Fruit fly (Drosophila melanogaster) whole organism, adult: Measurements from ENCODE around the gene Rab27.

Source experiments
- CG7045 ChIP-seq: fragments of 200-800 bp; sonication (Bioruptor generic); optimal IDR thresholded peaks from 2 replicates; lab custom pipeline; 2017; ENCODE audit warnings: missing biosample characterization, mild to moderate bottlenecking, missing genetic modification characterization
- Crg-1 ChIP-seq: fragments of 200-800 bp; sonication (Bioruptor generic); optimal IDR thresholded peaks from 2 replicates; lab custom pipeline; 2016; ENCODE audit warnings: missing biosample characterization, missing genetic modification characterization
- Hr96 ChIP-seq: fragments of 200-800 bp; sonication (Bioruptor generic); optimal IDR thresholded peaks from 2 replicates; lab custom pipeline; 2016; ENCODE audit warnings: missing biosample characterization, missing genetic modification characterization
- bab1 ChIP-seq: fragments of 200-800 bp; sonication (Bioruptor generic); optimal IDR thresholded peaks from 3 replicates; lab custom pipeline; 2019; ENCODE audit warnings: missing biosample characterization, mild to moderate bottlenecking, missing genetic modification characterization, moderate library complexity

DNA sequence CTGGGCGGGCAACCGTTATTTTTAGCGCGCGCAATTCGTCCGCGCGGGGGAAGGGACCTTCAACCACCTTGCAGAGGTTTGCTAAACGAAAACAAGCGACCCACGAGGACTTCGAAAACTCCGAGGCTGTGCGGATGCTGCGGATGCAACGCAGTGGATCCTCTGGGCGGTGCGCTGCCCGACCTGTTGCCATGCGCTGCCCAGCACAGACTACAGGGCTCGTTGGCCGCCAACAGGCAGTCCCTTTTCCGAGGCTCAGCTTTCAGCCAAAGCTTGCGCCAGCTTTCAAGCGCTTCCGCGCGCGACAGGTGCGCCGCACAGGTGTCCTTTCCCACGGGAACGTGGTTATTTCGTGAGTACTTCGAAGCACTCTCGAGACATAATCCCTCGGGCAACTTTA is 338 bp downstream of the Rab27 start:
- TF ChIP-seq bab1 (GFP tag; lab: Kevin White, UChicago) = no peak
- no peak for TF ChIP-seq Crg-1
- TF ChIP-seq Hr96 (GFP tag; lab: Kevin White, UChicago) = no peak
- TF ChIP-seq CG7045 (GFP tag; lab: Kevin White, UChicago) = no peak
